Worm (Caenorhabditis elegans) whole organism, L2 larva: Measurements from ENCODE around the gene vab-3.

Source experiments
- ama-1 ChIP-seq: fragments of 150-350 bp; optimal IDR thresholded peaks from 2 replicates; lab custom pipeline; 2018; ENCODE audit warnings: inconsistent platforms
- egl-27 ChIP-seq: sonication (generic microtip); optimal IDR thresholded peaks from 3 replicates; lab custom pipeline; 2017; ENCODE audit warnings: missing biosample characterization, missing genetic modification reagents, missing genetic modification characterization
- fos-1 ChIP-seq: fragments of 150-350 bp; optimal IDR thresholded peaks from 2 replicates; lab custom pipeline; 2014; ENCODE audit warnings: missing biosample characterization, missing genetic modification characterization
- lin-11 ChIP-seq: fragments of 150-350 bp; sonication (generic microtip); optimal IDR thresholded peaks from 2 replicates; lab custom pipeline; 2014; ENCODE audit warnings: missing biosample characterization, missing genetic modification characterization, inconsistent platforms, mixed read lengths
- mbf-1 ChIP-seq: sonication (generic microtip); optimal IDR thresholded peaks from 2 replicates; lab custom pipeline; 2017; ENCODE audit warnings: missing biosample characterization, missing genetic modification characterization
- nhr-11 ChIP-seq: fragments of 150-350 bp; optimal IDR thresholded peaks from 2 replicates; lab custom pipeline; 2014; ENCODE audit warnings: missing biosample characterization, missing genetic modification characterization
- nhr-12 ChIP-seq: fragments of 150-350 bp; optimal IDR thresholded peaks from 2 replicates; lab custom pipeline; 2014; ENCODE audit warnings: missing biosample characterization, missing genetic modification characterization
- nhr-23 ChIP-seq: fragments of 150-350 bp; optimal IDR thresholded peaks from 2 replicates; lab custom pipeline; 2014; ENCODE audit warnings: missing biosample characterization, missing genetic modification reagents, missing genetic modification characterization
- skn-1 ChIP-seq: sonication (generic microtip); optimal IDR thresholded peaks from 2 replicates; lab custom pipeline; 2017; ENCODE audit warnings: missing biosample characterization, missing genetic modification characterization
- sma-9 ChIP-seq, 2 experiments: fragments of 150-350 bp in 1 of 2; sonication (generic microtip) in 1 of 2; optimal IDR thresholded peaks; 2 replicates each; lab custom pipeline; 2014 to 2016; ENCODE audit warnings: missing genetic modification characterization in 2 of 2, mild to moderate bottlenecking in 1 of 2, missing biosample characterization in 1 of 2, missing compliant biosample characterization in 1 of 2, missing genetic modification reagents in 1 of 2, moderate library complexity in 1 of 2
- unc-62 ChIP-seq: fragments of 150-350 bp; optimal IDR thresholded peaks from 2 replicates; lab custom pipeline; 2014; ENCODE audit warnings: missing biosample characterization, missing genetic modification reagents, missing genetic modification characterization

ce11 chrX:10514834-10515233 lies 15.1 kb downstream of the vab-3 start:
- no peak for TF ChIP-seq fos-1
- no peak for TF ChIP-seq unc-62 (GFP tag; lab: Kevin White, UChicago)
- TF ChIP-seq nhr-23 (tag; lab: Kevin White, UChicago), result no peak
- TF ChIP-seq nhr-12 (tag; lab: Kevin White, UChicago), result no peak
- TF ChIP-seq mbf-1, result no peak
- no peak for TF ChIP-seq sma-9 (GFP tag; optimal IDR thresholded peaks at IDR 0.05; lab: Kevin White, UChicago)
- no peak for TF ChIP-seq sma-9 (tag; optimal IDR thresholded peaks at IDR 0.05; lab: Kevin White, UChicago)
- no peak for TF ChIP-seq nhr-11 (tag; lab: Kevin White, UChicago)
- no peak for TF ChIP-seq skn-1 (tag; lab: Kevin White, UChicago)
- TF ChIP-seq egl-27 (tag; lab: Kevin White, UChicago), result no peak
- TF ChIP-seq lin-11 (tag; lab: Kevin White, UChicago), result no peak
- TF ChIP-seq ama-1 (lab: Kevin White, UChicago), result no peak
